Fruit fly (Drosophila melanogaster) whole organism: ENCODE measurements around the gene CG9636.

Experiments used
- CG8478 ChIP-seq: fragments of >200 bp; optimal IDR thresholded peaks from 2 replicates; lab custom pipeline; 2018; ENCODE audit warnings: inconsistent platforms
- Dll ChIP-seq: fragments of >200 bp; optimal IDR thresholded peaks from 2 replicates; lab custom pipeline; 2017
- EcR ChIP-seq, 2 experiments: fragments of >200 bp; optimal IDR thresholded peaks; 2 replicates each; lab custom pipeline; 2017; ENCODE audit warnings: missing biosample characterization in 2 of 2, missing genetic modification characterization in 2 of 2, missing genetic modification reagents in 2 of 2

DNA sequence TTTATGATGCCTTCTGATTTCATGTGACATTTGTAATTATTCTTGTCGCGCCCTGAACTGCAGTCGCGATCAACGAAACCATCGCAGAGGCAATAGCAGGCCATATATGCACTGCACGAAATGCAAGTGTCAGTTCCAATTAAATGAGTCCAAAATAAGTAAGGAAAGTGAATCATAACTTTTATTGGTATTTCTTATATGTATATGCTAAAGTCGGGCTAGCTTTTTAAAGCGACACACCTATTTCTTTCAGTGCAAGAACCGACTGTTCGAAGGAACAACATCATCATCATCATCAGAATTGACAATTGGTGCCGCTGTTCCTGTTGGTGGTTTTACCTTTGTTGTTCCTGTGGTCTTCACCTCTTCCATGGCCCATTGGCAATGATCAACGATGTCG is 46.5 kb downstream of the CG9636 start:
- TF ChIP-seq EcR (GFP tag; optimal IDR thresholded peaks at IDR 0.05; lab: Kevin White, UChicago) (no peak), Dll (no peak), CG8478 (lab: Kevin White, UChicago) (no peak)
